Worm (Caenorhabditis elegans) whole organism, early embryonic: ENCODE results near the gene srw-99.

ENCODE experiments used
- B0310.2 ChIP-seq: sonication (generic microtip); optimal IDR thresholded peaks from 2 replicates; lab custom pipeline; 2016; ENCODE audit warnings: mild to moderate bottlenecking, missing genetic modification characterization, missing compliant biosample characterization
- F13C5.2 ChIP-seq: sonication (generic microtip); optimal IDR thresholded peaks from 2 replicates; lab custom pipeline; 2017; ENCODE audit warnings: mild to moderate bottlenecking, missing genetic modification characterization, inconsistent platforms, missing compliant biosample characterization
- aly-1 ChIP-seq: sonication (generic microtip); optimal IDR thresholded peaks from 2 replicates; lab custom pipeline; 2016; ENCODE audit warnings: missing genetic modification characterization, missing compliant biosample characterization
- ama-1 ChIP-seq: fragments of 150-350 bp; optimal IDR thresholded peaks from 2 replicates; lab custom pipeline; 2014
- ceh-13 ChIP-seq: fragments of 200-800 bp; sonication (Bioruptor generic); optimal IDR thresholded peaks from 2 replicates; lab custom pipeline; 2018; ENCODE audit warnings: mild to moderate bottlenecking, missing genetic modification characterization, missing compliant biosample characterization
- flt-1 ChIP-seq: fragments of 200-800 bp; sonication (Bioruptor generic); IDR thresholded peaks from 2 replicates; pipeline ENCODE4 v1.3.6; 2022; ENCODE audit warnings: missing genetic modification characterization, missing compliant biosample characterization
- hmbx-1 ChIP-seq: sonication (generic microtip); optimal IDR thresholded peaks from 2 replicates; lab custom pipeline; 2016; ENCODE audit warnings: mild to moderate bottlenecking, missing genetic modification characterization, missing compliant biosample characterization
- scrt-1 ChIP-seq: fragments of 200-800 bp; sonication (Bioruptor generic); IDR thresholded peaks from 2 replicates; pipeline ENCODE4 v1.3.6; 2022; ENCODE audit warnings: missing genetic modification characterization, missing compliant biosample characterization
- sea-1 ChIP-seq: fragments of 200-800 bp; sonication (Bioruptor generic); conservative IDR thresholded peaks from 2 replicates; pipeline ENCODE4 v1.3.6; 2022; ENCODE audit warnings: missing genetic modification characterization, missing compliant biosample characterization
- tbx-11 ChIP-seq: fragments of 200-800 bp; sonication (Bioruptor generic); IDR thresholded peaks from 2 replicates; pipeline ENCODE4 v1.3.6; 2022; ENCODE audit warnings: missing genetic modification characterization, missing compliant biosample characterization
- tbx-37 ChIP-seq: fragments of 200-800 bp; sonication (Bioruptor generic); conservative IDR thresholded peaks from 2 replicates; pipeline ENCODE4 v1.3.6; 2022; ENCODE audit warnings: missing genetic modification reagents, missing genetic modification characterization, missing compliant biosample characterization
- tra-4 ChIP-seq: sonication (generic microtip); optimal IDR thresholded peaks from 2 replicates; lab custom pipeline; 2017; ENCODE audit warnings: missing genetic modification characterization, missing compliant biosample characterization

ce11 chrV:1734569-1734968 is 26.0 kb downstream of the srw-99 start, which contains the start of gene str-160:
- TF ChIP-seq sea-1 (GFP tag; lab: Robert Waterston, UW), result no peak
- TF ChIP-seq B0310.2 (tag; lab: Kevin White, UChicago), result no peak
- TF ChIP-seq flt-1 (GFP tag; lab: Robert Waterston, UW), result no peak
- no peak for TF ChIP-seq scrt-1 (GFP tag; lab: Robert Waterston, UW)
- no peak for TF ChIP-seq ama-1
- no peak for TF ChIP-seq tra-4 (tag; lab: Kevin White, UChicago)
- TF ChIP-seq aly-1 (tag; lab: Kevin White, UChicago), result no peak
- TF ChIP-seq ceh-13, result no peak
- TF ChIP-seq tbx-37, result no peak
- TF ChIP-seq tbx-11 (GFP tag; lab: Robert Waterston, UW), result no peak
- TF ChIP-seq F13C5.2 (tag; lab: Kevin White, UChicago), result no peak
- no peak for TF ChIP-seq hmbx-1 (tag; lab: Kevin White, UChicago)
